Worm (Caenorhabditis elegans): Measurements from ENCODE around the gene clu-1.
A peak's percentile ranks its signal among the peaks of the same experiment; 100 is the strongest.

Gene clu-1

ce11 chrIII:9502155-9502714 is 19.0 kb downstream of the clu-1 start:
- no peak for TF ChIP-seq him-1 (tag; optimal IDR thresholded peaks at IDR 0.05)

- TF ChIP-seq him-1 (tag; optimal IDR thresholded peaks at IDR 0.05) (no peak), W03F9.2 (tag; optimal IDR thresholded peaks at IDR 0.05) (no peak), dao-5 (tag; optimal IDR thresholded peaks at IDR 0.05) (no peak)
Observed at ce11 chrIII:9501072-9501471, 20.2 kb downstream of the clu-1 start.

ce11 chrIII:9500267-9500666 is 21.0 kb downstream of the clu-1 start, which contains the start of gene sod-4:
Gene sod-4 (minus strand): TSS chrIII:9500375.
- no peak for TF ChIP-seq dao-5 (tag; optimal IDR thresholded peaks at IDR 0.05)
- no peak for TF ChIP-seq him-1 (tag; optimal IDR thresholded peaks at IDR 0.05)
- no peak for TF ChIP-seq W03F9.2 (tag; optimal IDR thresholded peaks at IDR 0.05)

- TF ChIP-seq him-1 (tag; optimal IDR thresholded peaks at IDR 0.05) (no peak), W03F9.2 (tag; optimal IDR thresholded peaks at IDR 0.05) (no peak), dao-5 (tag; optimal IDR thresholded peaks at IDR 0.05) (no peak)
Observed at ce11 chrIII:9497412-9497811, 23.8 kb downstream of the clu-1 start.

- TF ChIP-seq W03F9.2 (tag; optimal IDR thresholded peaks at IDR 0.05) = no peak
- TF ChIP-seq dao-5 (tag; optimal IDR thresholded peaks at IDR 0.05) = no peak
- TF ChIP-seq him-1 (tag; optimal IDR thresholded peaks at IDR 0.05) = no peak
Observed at ce11 chrIII:9496083-9496482, 25.2 kb downstream of the clu-1 start.

- TF ChIP-seq dao-5 (tag; optimal IDR thresholded peaks at IDR 0.05) (no peak), him-1 (tag; optimal IDR thresholded peaks at IDR 0.05) (no peak), W03F9.2 (tag; optimal IDR thresholded peaks at IDR 0.05) (no peak)
Observed at ce11 chrIII:9494209-9494608, 27.1 kb downstream of the clu-1 start.

ce11 chrIII:9490783-9491547 is 30.3 kb downstream of the clu-1 start, which contains the start of the genes dars-1 and ctr-9:
Gene dars-1 (minus strand): TSS chrIII:9491215.
Gene ctr-9 (plus strand): TSS chrIII:9491396.
- TF ChIP-seq him-1 (tag; optimal IDR thresholded peaks at IDR 0.05) (no peak), W03F9.2 (tag; optimal IDR thresholded peaks at IDR 0.05) (peak; percentile 18)

ce11 chrIII:9489798-9490197 is 31.5 kb downstream of the clu-1 start:
- TF ChIP-seq him-1 (tag; optimal IDR thresholded peaks at IDR 0.05) = no peak
- no peak for TF ChIP-seq dao-5 (tag; optimal IDR thresholded peaks at IDR 0.05)
- TF ChIP-seq W03F9.2 (tag; optimal IDR thresholded peaks at IDR 0.05) = no peak

- TF ChIP-seq him-1 (tag; optimal IDR thresholded peaks at IDR 0.05) (no peak), dao-5 (tag; optimal IDR thresholded peaks at IDR 0.05) (no peak), W03F9.2 (tag; optimal IDR thresholded peaks at IDR 0.05) (no peak)
Observed at ce11 chrIII:9488431-9488830, 32.8 kb downstream of the clu-1 start, which contains the start of gene nlp-36. Gene nlp-36 (plus strand): TSS chrIII:9488731.

- TF ChIP-seq W03F9.2 (tag; optimal IDR thresholded peaks at IDR 0.05) (no peak), him-1 (tag; optimal IDR thresholded peaks at IDR 0.05) (no peak), dao-5 (tag; optimal IDR thresholded peaks at IDR 0.05) (no peak)
Observed at ce11 chrIII:9488027-9488426, 33.2 kb downstream of the clu-1 start.

- no peak for TF ChIP-seq him-1 (tag; optimal IDR thresholded peaks at IDR 0.05)
- no peak for TF ChIP-seq W03F9.2 (tag; optimal IDR thresholded peaks at IDR 0.05)
- no peak for TF ChIP-seq dao-5 (tag; optimal IDR thresholded peaks at IDR 0.05)
Observed at ce11 chrIII:9487454-9487853, 33.8 kb downstream of the clu-1 start.

- TF ChIP-seq him-1 (tag; optimal IDR thresholded peaks at IDR 0.05) = no peak
- TF ChIP-seq W03F9.2 (tag; optimal IDR thresholded peaks at IDR 0.05) = no peak
- TF ChIP-seq dao-5 (tag; optimal IDR thresholded peaks at IDR 0.05) = no peak
Observed at ce11 chrIII:9485373-9485772, 35.9 kb downstream of the clu-1 start, which contains the start of gene bre-3. Gene bre-3 (minus strand): TSS chrIII:9485473.

- TF ChIP-seq W03F9.2 (tag; optimal IDR thresholded peaks at IDR 0.05) (no peak), dao-5 (tag; optimal IDR thresholded peaks at IDR 0.05) (no peak), him-1 (tag; optimal IDR thresholded peaks at IDR 0.05) (no peak)
Observed at ce11 chrIII:9483716-9484115, 37.5 kb downstream of the clu-1 start.

- no peak for TF ChIP-seq W03F9.2 (tag; optimal IDR thresholded peaks at IDR 0.05)
Observed at ce11 chrIII:9482423-9482993, 38.8 kb downstream of the clu-1 start.
